Fruit fly (Drosophila melanogaster): ENCODE measurements around the gene CG17272.

The CG17272 gene

DNA sequence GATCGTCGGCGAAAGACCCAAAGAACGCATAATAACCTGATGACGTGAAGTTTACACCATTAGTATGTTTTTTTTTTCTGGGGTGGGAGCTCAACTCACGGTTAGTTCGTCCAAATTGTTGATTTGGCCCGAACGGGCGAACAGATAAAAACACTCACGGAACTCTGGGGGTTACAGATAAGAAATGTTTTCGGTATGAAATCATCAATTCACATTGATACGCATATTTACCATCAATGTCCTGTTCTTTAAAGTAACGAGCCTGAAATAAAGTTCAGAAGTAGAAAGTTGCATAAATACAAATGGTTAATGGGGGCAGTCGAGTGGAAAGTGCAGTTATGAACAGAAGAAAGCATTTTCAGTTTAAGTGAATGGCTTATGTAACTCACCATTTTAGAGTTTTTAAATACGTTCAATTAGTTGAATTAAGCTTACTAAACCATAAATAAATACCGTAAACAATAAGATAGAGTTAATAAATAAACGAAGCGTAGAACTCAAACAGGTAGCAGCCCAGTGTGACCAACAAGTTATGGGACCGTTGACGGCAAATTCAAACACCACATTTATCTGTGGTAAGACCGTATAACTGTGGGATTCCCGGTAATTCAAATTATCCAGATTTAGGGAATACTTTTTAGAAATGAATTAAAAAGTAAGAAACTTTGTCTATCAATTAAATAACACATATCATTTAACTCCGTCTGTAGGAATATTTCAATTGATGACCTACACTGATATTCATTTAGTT is at the start of gene CG17272 (continued):
- TF ChIP-seq zen (tag; optimal IDR thresholded peaks at IDR 0.05) (peak; percentile 35), CG15011 (GFP tag; optimal IDR thresholded peaks at IDR 0.05) (no peak), lov (optimal IDR thresholded peaks at IDR 0.05) (no peak), lov (GFP tag; IDR thresholded peaks at IDR 0.05) (no peak), CG12391 (tag; optimal IDR thresholded peaks at IDR 0.05) (peak; percentile 12), CG15073 (GFP tag; optimal IDR thresholded peaks at IDR 0.05) (no peak), dmrt11E (tag; optimal IDR thresholded peaks at IDR 0.05) (no peak), Hr3 (GFP tag; optimal IDR thresholded peaks at IDR 0.05) (no peak), Elba2 (GFP tag; optimal IDR thresholded peaks at IDR 0.05) (peak; percentile 43), CG18599 (GFP tag; optimal IDR thresholded peaks at IDR 0.05) (no peak), CG34422 (GFP tag; IDR thresholded peaks at IDR 0.05) (no peak), twi (tag; optimal IDR thresholded peaks at IDR 0.05) (no peak), ttk (GFP tag; IDR thresholded peaks at IDR 0.05) (no peak), Hr51 (GFP tag; optimal IDR thresholded peaks at IDR 0.05) (no peak), sug (tag; optimal IDR thresholded peaks at IDR 0.05) (peak; percentile 71), ato (GFP tag; IDR thresholded peaks at IDR 0.05; ENCODE audit: partially characterized antibody) (no peak), CG6683 (GFP tag; optimal IDR thresholded peaks at IDR 0.05) (no peak), CG1529 (GFP tag; optimal IDR thresholded peaks at IDR 0.05) (no peak), Deaf1 (tag; optimal IDR thresholded peaks at IDR 0.05) (no peak), Dek (tag; optimal IDR thresholded peaks at IDR 0.05) (no peak), Rx (GFP tag; IDR thresholded peaks at IDR 0.05) (no peak), CG1792 (GFP tag; optimal IDR thresholded peaks at IDR 0.05) (no peak), dysf (GFP tag; IDR thresholded peaks at IDR 0.05) (no peak), CG10267 (tag; optimal IDR thresholded peaks at IDR 0.05) (peak; percentile 31), dati (GFP tag; IDR thresholded peaks at IDR 0.05) (no peak), caup (GFP tag; optimal IDR thresholded peaks at IDR 0.05; ENCODE audit: severe bottlenecking) (no peak), CG17186 (GFP tag; optimal IDR thresholded peaks at IDR 0.05) (peak; percentile 22), Chrac-16 (GFP tag; optimal IDR thresholded peaks at IDR 0.05) (no peak), esg (GFP tag; conservative IDR thresholded peaks at IDR 0.05) (no peak), CG30020 (tag; optimal IDR thresholded peaks at IDR 0.05) (peak; percentile 18), CG11456 (GFP tag; IDR thresholded peaks at IDR 0.05) (no peak), CG12236 (GFP tag; optimal IDR thresholded peaks at IDR 0.05) (no peak), Sin3A (optimal IDR thresholded peaks at IDR 0.05) (no peak), sd (tag; optimal IDR thresholded peaks at IDR 0.05) (peak; percentile 80), gfzf (GFP tag; optimal IDR thresholded peaks at IDR 0.05) (peak; percentile 88), chinmo (GFP tag; IDR thresholded peaks at IDR 0.05; ENCODE audit: partially characterized antibody) (no peak), cwo (GFP tag; optimal IDR thresholded peaks at IDR 0.05) (no peak), Gsc (GFP tag; IDR thresholded peaks at IDR 0.05) (no peak), Sox100B (GFP tag; optimal IDR thresholded peaks at IDR 0.05) (no peak), MBD-R2 (GFP tag; IDR thresholded peaks at IDR 0.05) (peak; percentile 49), CG12769 (tag; optimal IDR thresholded peaks at IDR 0.05) (peak; percentile 44), E2f2 (GFP tag; IDR thresholded peaks at IDR 0.05) (peak; percentile 71), cad (GFP tag; optimal IDR thresholded peaks at IDR 0.05) (no peak), row (GFP tag; IDR thresholded peaks at IDR 0.05) (peak; percentile 48; the same call in 1 of the 3 replicates), sob (GFP tag; IDR thresholded peaks at IDR 0.05) (no peak), chif (GFP tag; optimal IDR thresholded peaks at IDR 0.05) (no peak), CG14441 (GFP tag; IDR thresholded peaks at IDR 0.05) (no peak), emc (GFP tag; optimal IDR thresholded peaks at IDR 0.05) (no peak), CG15514 (GFP tag; optimal IDR thresholded peaks at IDR 0.05) (peak; percentile 50), CG12659 (GFP tag; optimal IDR thresholded peaks at IDR 0.05) (peak; percentile 14)
